Worm (Caenorhabditis elegans): Measurements from ENCODE around the gene cisd-1.

The cisd-1 gene

DNA sequence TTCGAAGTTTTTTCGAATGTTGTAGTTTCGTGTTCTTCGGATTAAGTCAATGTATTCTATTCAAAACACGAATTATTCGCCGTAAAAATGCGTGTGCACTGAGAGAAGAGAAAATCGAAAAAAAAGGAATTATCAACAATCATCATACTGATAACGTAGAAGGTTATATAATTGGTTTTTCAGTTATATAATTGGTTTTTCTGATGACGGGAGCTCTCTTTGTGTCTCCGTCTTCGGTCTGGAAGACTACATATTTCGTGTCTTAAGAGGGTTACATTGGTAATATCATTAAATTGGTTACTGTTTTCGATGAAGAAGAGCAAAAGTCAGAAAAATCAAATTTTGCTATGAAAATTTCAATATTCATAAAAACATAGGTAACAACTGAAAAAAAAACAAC is 9.5 kb downstream of the cisd-1 start (continued):
- TF ChIP-seq dpl-1 (GFP tag; optimal IDR thresholded peaks at IDR 0.05) (no peak), jun-1 (tag; optimal IDR thresholded peaks at IDR 0.05) (no peak), ces-1 (GFP tag; optimal IDR thresholded peaks at IDR 0.05) (no peak), daf-16 (GFP tag; optimal IDR thresholded peaks at IDR 0.05) (no peak), daf-16 (tag; optimal IDR thresholded peaks at IDR 0.05) (peak; percentile 43), ceh-82 (tag; optimal IDR thresholded peaks at IDR 0.05) (no peak), daf-8 (GFP tag; IDR thresholded peaks at IDR 0.05) (no peak), T20F7.1 (GFP tag; optimal IDR thresholded peaks at IDR 0.05) (no peak), nhr-11 (tag; optimal IDR thresholded peaks at IDR 0.05) (no peak), F10B5.3 (tag; optimal IDR thresholded peaks at IDR 0.05) (no peak), cey-2 (tag; optimal IDR thresholded peaks at IDR 0.05; ENCODE audit: borderline replicate concordance, insufficient read depth) (no peak), Y5F2A.4 (GFP tag; optimal IDR thresholded peaks at IDR 0.05) (no peak), Y75B8A.6 (GFP tag; IDR thresholded peaks at IDR 0.05) (no peak), lir-3 (tag; optimal IDR thresholded peaks at IDR 0.05) (no peak), sdz-12 (GFP tag; optimal IDR thresholded peaks at IDR 0.05) (no peak), pqm-1 (tag; optimal IDR thresholded peaks at IDR 0.05) (peak; percentile 54), madf-5 (GFP tag; IDR thresholded peaks at IDR 0.05) (no peak), snpc-1.2 (GFP tag; IDR thresholded peaks at IDR 0.05) (no peak), ztf-11 (tag; optimal IDR thresholded peaks at IDR 0.05) (no peak), skn-1 (tag; optimal IDR thresholded peaks at IDR 0.05) (no peak), fkh-10 (GFP tag; optimal IDR thresholded peaks at IDR 0.05) (no peak), set-16 (GFP tag; IDR thresholded peaks at IDR 0.05) (no peak)

DNA sequence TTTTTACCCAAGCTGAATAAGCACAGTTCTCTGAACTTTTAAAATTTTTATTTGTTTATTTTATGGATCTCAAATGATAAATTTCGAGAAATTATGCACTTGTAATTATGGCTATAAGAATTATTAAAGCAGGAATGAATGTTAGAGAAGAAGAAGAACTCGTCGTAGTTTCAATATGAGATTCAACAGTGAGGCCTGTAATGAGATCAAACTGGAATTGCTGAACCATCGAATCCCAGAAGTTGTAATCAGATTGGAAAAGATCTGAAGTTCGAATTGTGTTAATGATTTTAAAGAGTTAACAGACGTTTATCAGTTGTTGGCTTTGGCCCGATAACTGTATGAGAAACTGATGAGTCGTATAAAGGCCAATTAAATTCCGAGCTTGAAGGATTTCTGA is 13.7 kb downstream of the cisd-1 start:
- TF ChIP-seq mep-1 (tag; optimal IDR thresholded peaks at IDR 0.05) (peak; percentile 5), ZK337.2 (GFP tag; IDR thresholded peaks at IDR 0.05) (no peak), nhr-10 (tag; optimal IDR thresholded peaks at IDR 0.05) (no peak), lin-38 (GFP tag; IDR thresholded peaks at IDR 0.05) (peak; percentile 30), pha-4 (GFP tag; IDR thresholded peaks at IDR 0.05) (no peak), pha-4 (tag; optimal IDR thresholded peaks at IDR 0.05) (no peak), mes-2 (tag; optimal IDR thresholded peaks at IDR 0.05; ENCODE audit: poor library complexity, severe bottlenecking) (peak; percentile 25)

DNA sequence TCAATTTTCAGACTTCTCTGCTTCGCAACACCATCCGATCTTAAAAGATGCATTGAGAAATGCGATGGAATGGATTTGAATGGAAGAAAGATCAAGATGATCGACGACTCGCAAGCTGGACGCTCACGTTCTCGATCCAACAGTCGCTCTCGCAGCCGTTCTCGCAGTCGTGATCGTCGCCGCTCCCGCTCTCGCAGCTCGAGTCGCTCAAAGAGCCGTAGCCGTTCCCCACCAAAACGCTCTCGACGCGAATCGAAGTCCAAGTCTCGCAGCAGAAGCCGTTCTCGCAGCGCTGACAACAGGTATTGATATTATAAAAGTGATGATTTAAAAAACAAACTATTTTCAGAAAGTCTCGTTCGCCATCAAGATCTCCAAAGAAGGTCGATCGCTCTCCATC is 14.3 kb downstream of the cisd-1 start:
- TF ChIP-seq nhr-10 (tag; optimal IDR thresholded peaks at IDR 0.05), result no peak
- TF ChIP-seq aha-1 (tag), result peak; percentile 13
- no peak for TF ChIP-seq F49E8.2 (tag; optimal IDR thresholded peaks at IDR 0.05; ENCODE audit: borderline replicate concordance)
- TF ChIP-seq set-16 (GFP tag; IDR thresholded peaks at IDR 0.05), result peak; percentile 89
- TF ChIP-seq nhr-102 (tag; optimal IDR thresholded peaks at IDR 0.05), result no peak

DNA sequence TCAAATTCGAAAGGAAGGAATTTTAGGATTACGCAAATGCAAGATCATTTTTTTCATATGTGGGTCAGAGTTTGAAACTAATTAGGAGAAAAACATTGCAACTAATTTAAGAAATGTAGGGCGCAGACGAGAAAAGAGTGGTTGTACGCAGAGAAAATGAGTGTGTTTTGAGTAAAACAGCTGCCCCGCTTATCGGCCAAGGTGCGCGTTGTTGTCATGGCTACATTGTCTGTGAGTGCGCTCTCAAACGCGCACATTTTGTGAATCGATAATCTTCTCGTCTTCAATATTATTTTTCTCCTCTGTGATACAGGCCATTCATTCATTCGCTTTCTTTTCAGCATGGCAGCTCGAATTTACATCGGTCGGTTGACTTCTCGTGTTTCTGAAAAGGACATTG is 15.8 kb downstream of the cisd-1 start:
- TF ChIP-seq nhr-102 (tag; optimal IDR thresholded peaks at IDR 0.05), result no peak
- no peak for TF ChIP-seq Y105C5A.15 (GFP tag; IDR thresholded peaks at IDR 0.05)
- TF ChIP-seq zfp-2 (tag; optimal IDR thresholded peaks at IDR 0.05), result no peak
- TF ChIP-seq hmg-1.1 (GFP tag; IDR thresholded peaks at IDR 0.05), result 0 out of 2 replicates have a peak, but pooled peaks have one; percentile 10
- TF ChIP-seq D1046.2 (GFP tag; IDR thresholded peaks at IDR 0.05), result no peak
- no peak for TF ChIP-seq mdt-29 (GFP tag; IDR thresholded peaks at IDR 0.05)
- TF ChIP-seq mxl-2 (GFP tag; conservative IDR thresholded peaks at IDR 0.05), result no peak
- TF ChIP-seq gei-8 (GFP tag; optimal IDR thresholded peaks at IDR 0.05), result no peak
- peak; percentile 13; the same call in 1 of the 2 replicates for TF ChIP-seq dmd-6 (GFP tag; IDR thresholded peaks at IDR 0.05)
- TF ChIP-seq nhr-28 (tag; optimal IDR thresholded peaks at IDR 0.05), result no peak
